Worm (Caenorhabditis elegans): ENCODE data around the gene EEED8.3.

ce11 chrII:5433069-5433468 is 19.0 kb downstream of the EEED8.3 start, which contains the start of gene srx-114:
- no peak for TF ChIP-seq skn-1 (tag; optimal IDR thresholded peaks at IDR 0.05)
- no peak for TF ChIP-seq mdl-1 (tag; optimal IDR thresholded peaks at IDR 0.05)
- TF ChIP-seq nfya-1 (tag; optimal IDR thresholded peaks at IDR 0.05; ENCODE audit: insufficient read depth), result no peak
- no peak for TF ChIP-seq zag-1 (tag; optimal IDR thresholded peaks at IDR 0.05)
- TF ChIP-seq elt-3 (tag; optimal IDR thresholded peaks at IDR 0.05), result no peak
- no peak for TF ChIP-seq ama-1 (optimal IDR thresholded peaks at IDR 0.05)
- TF ChIP-seq daf-12 (tag; optimal IDR thresholded peaks at IDR 0.05), result no peak
- no peak for TF ChIP-seq snpc-4 (tag; optimal IDR thresholded peaks at IDR 0.05)
- no peak for TF ChIP-seq egl-27 (tag; optimal IDR thresholded peaks at IDR 0.05)
- no peak for TF ChIP-seq nhr-76 (tag; optimal IDR thresholded peaks at IDR 0.05)
- no peak for TF ChIP-seq elt-1 (tag; optimal IDR thresholded peaks at IDR 0.05)
- no peak for TF ChIP-seq ceh-28 (tag; optimal IDR thresholded peaks at IDR 0.05)
- TF ChIP-seq unc-62 (GFP tag; optimal IDR thresholded peaks at IDR 0.05), result no peak
- TF ChIP-seq nhr-77 (tag; optimal IDR thresholded peaks at IDR 0.05), result no peak

All from whole organism, L3 larva.